Worm (Caenorhabditis elegans) whole organism, L4 larva: ENCODE measurements around the gene nhr-70.

Source experiments
- R02D3.7 ChIP-seq: fragments of 150-350 bp; sonication (generic microtip); optimal IDR thresholded peaks from 3 replicates; lab custom pipeline; 2014; ENCODE audit warnings: missing biosample characterization, missing genetic modification characterization
- attf-4 ChIP-seq: sonication (generic microtip); optimal IDR thresholded peaks from 3 replicates; lab custom pipeline; 2017; ENCODE audit warnings: missing biosample characterization, missing genetic modification characterization
- ceh-20 ChIP-seq: fragments of 200-800 bp; sonication (Bioruptor generic); IDR thresholded peaks from 2 replicates; pipeline ENCODE4 v1.3.6; 2022; ENCODE audit warnings: missing genetic modification reagents, missing genetic modification characterization, missing compliant biosample characterization
- ceh-44 ChIP-seq: fragments of 200-800 bp; sonication (Bioruptor generic); IDR thresholded peaks from 2 replicates; pipeline ENCODE4 v1.3.6; 2022; ENCODE audit warnings: missing genetic modification reagents, missing genetic modification characterization, missing compliant biosample characterization
- ceh-82 ChIP-seq: sonication (generic microtip); optimal IDR thresholded peaks from 2 replicates; lab custom pipeline; 2017; ENCODE audit warnings: missing biosample characterization, missing genetic modification characterization
- daf-16 ChIP-seq, 3 experiments: sonication (generic microtip); optimal IDR thresholded peaks; 2 replicates each; lab custom pipeline; 2016 to 2017; ENCODE audit warnings: missing genetic modification characterization in 3 of 3, missing genetic modification reagents in 3 of 3, mild to moderate bottlenecking in 2 of 3, missing compliant biosample characterization in 2 of 3, missing biosample characterization in 1 of 3, moderate library complexity in 1 of 3
- dmd-6 ChIP-seq: fragments of 200-800 bp; sonication (Bioruptor generic); IDR thresholded peaks from 2 replicates; pipeline ENCODE4 v1.3.6; 2022; ENCODE audit warnings: missing genetic modification reagents, missing genetic modification characterization, missing compliant biosample characterization
- dmd-8 ChIP-seq: fragments of 200-800 bp; sonication (Bioruptor generic); IDR thresholded peaks from 2 replicates; pipeline ENCODE4 v1.3.6; 2022; ENCODE audit warnings: missing genetic modification characterization, missing compliant biosample characterization
- dmd-9 ChIP-seq: fragments of 200-800 bp; sonication (Bioruptor generic); IDR thresholded peaks from 2 replicates; pipeline ENCODE4 v1.3.6; 2022; ENCODE audit warnings: missing genetic modification reagents, missing genetic modification characterization, missing compliant biosample characterization
- hlh-11 ChIP-seq: fragments of 200-800 bp; sonication (Bioruptor generic); optimal IDR thresholded peaks from 2 replicates; lab custom pipeline; 2018; ENCODE audit warnings: mild to moderate bottlenecking, missing genetic modification characterization, missing compliant biosample characterization
- hlh-30 ChIP-seq: sonication (generic microtip); optimal IDR thresholded peaks from 2 replicates; lab custom pipeline; 2017; ENCODE audit warnings: antibody characterized with exemption, mild to moderate bottlenecking, missing genetic modification characterization, missing compliant biosample characterization; ENCODE audit not compliant: insufficient read depth
- hmg-1.1 ChIP-seq: fragments of 200-800 bp; sonication (Bioruptor generic); IDR thresholded peaks from 2 replicates; pipeline ENCODE4 v1.3.6; 2022; ENCODE audit warnings: missing genetic modification reagents, missing genetic modification characterization, missing compliant biosample characterization
- lin-13 ChIP-seq: fragments of 150-350 bp; optimal IDR thresholded peaks from 2 replicates; lab custom pipeline; 2014; ENCODE audit warnings: missing biosample characterization, missing genetic modification reagents, missing genetic modification characterization
- lin-29 ChIP-seq: fragments of 200-800 bp; sonication (Bioruptor generic); IDR thresholded peaks from 2 replicates; pipeline ENCODE4 v1.3.6; 2022; ENCODE audit warnings: missing genetic modification reagents, missing genetic modification characterization, missing compliant biosample characterization
- nhr-102 ChIP-seq: sonication (generic microtip); optimal IDR thresholded peaks from 2 replicates; lab custom pipeline; 2016; ENCODE audit warnings: mild to moderate bottlenecking, missing genetic modification characterization, moderate library complexity, missing compliant biosample characterization
- nhr-11 ChIP-seq: fragments of 150-350 bp; optimal IDR thresholded peaks from 2 replicates; lab custom pipeline; 2014; ENCODE audit warnings: missing biosample characterization, missing genetic modification characterization
- nhr-25 ChIP-seq: sonication (generic microtip); optimal IDR thresholded peaks from 2 replicates; lab custom pipeline; 2017; ENCODE audit warnings: missing genetic modification characterization, mild to moderate bottlenecking, missing compliant biosample characterization, antibody characterized with exemption, moderate library complexity, borderline replicate concordance; ENCODE audit not compliant: insufficient read depth
- nhr-28 ChIP-seq: fragments of 150-350 bp; optimal IDR thresholded peaks from 2 replicates; lab custom pipeline; 2014; ENCODE audit warnings: missing biosample characterization, missing genetic modification characterization
- nhr-48 ChIP-seq: sonication (generic microtip); optimal IDR thresholded peaks from 2 replicates; lab custom pipeline; 2016; ENCODE audit warnings: mild to moderate bottlenecking, missing genetic modification characterization, missing compliant biosample characterization
- nhr-77 ChIP-seq: fragments of 150-350 bp; optimal IDR thresholded peaks from 2 replicates; lab custom pipeline; 2014; ENCODE audit warnings: missing biosample characterization, missing genetic modification characterization
- skn-1 ChIP-seq: fragments of 150-350 bp; optimal IDR thresholded peaks from 2 replicates; lab custom pipeline; 2014; ENCODE audit warnings: missing biosample characterization, missing genetic modification characterization
- tag-97 ChIP-seq: fragments of 200-800 bp; sonication (Bioruptor generic); IDR thresholded peaks from 2 replicates; pipeline ENCODE4 v1.3.6; 2022; ENCODE audit warnings: missing genetic modification characterization, missing compliant biosample characterization
- unc-39 ChIP-seq: sonication (generic microtip); optimal IDR thresholded peaks from 2 replicates; lab custom pipeline; 2017; ENCODE audit warnings: missing biosample characterization, missing genetic modification characterization
- unc-62 ChIP-seq, 3 experiments: fragments of 150-350 bp in 1 of 3; sonication (generic microtip); optimal IDR thresholded peaks in 2 of 3; peaks in 1 of 3; 1 replicate in 1 of 3; 2 replicates in 2 of 3; lab custom pipeline; 2014 to 2017; ENCODE audit warnings: missing biosample characterization in 3 of 3, missing genetic modification characterization in 3 of 3, missing genetic modification reagents in 3 of 3, missing genotype in 1 of 3
- zag-1 ChIP-seq: fragments of 150-350 bp; optimal IDR thresholded peaks from 2 replicates; lab custom pipeline; 2014; ENCODE audit warnings: missing biosample characterization, missing genetic modification characterization
- ztf-11 ChIP-seq: fragments of 150-350 bp; optimal IDR thresholded peaks from 2 replicates; lab custom pipeline; 2014; ENCODE audit warnings: missing biosample characterization, missing genetic modification characterization

Gene nhr-70

ce11 chrV:18579684-18580083 is 36.7 kb upstream of the nhr-70 start, which contains the start of gene Y51A2D.13:
Gene Y51A2D.13, minus strand, starts transcription at chrV:18579784.
- TF ChIP-seq dmd-6 (GFP tag; lab: Robert Waterston, UW) = no peak
- TF ChIP-seq nhr-48 (tag; lab: Kevin White, UChicago) = no peak

- TF ChIP-seq ceh-82 (tag; lab: Kevin White, UChicago) = no peak
- no peak for TF ChIP-seq unc-39 (tag; lab: Kevin White, UChicago)
- no peak for TF ChIP-seq nhr-102 (tag; lab: Kevin White, UChicago)
- TF ChIP-seq ceh-20 (GFP tag; lab: Robert Waterston, UW) = 0 out of 2 replicates have a peak, but pooled peaks have one; percentile 13
- TF ChIP-seq unc-62 (GFP tag; optimal IDR thresholded peaks at IDR 0.05 in 1 of 2; lab: Kevin White, UChicago) = peak in 1 of 2 experiments; percentile 72
- no peak for TF ChIP-seq unc-62 (tag; optimal IDR thresholded peaks at IDR 0.05; lab: Kevin White, UChicago)
- peak in 1 of 2 experiments; percentile 48 for TF ChIP-seq daf-16 (GFP tag; optimal IDR thresholded peaks at IDR 0.05; lab: Kevin White, UChicago)
- no peak for TF ChIP-seq daf-16 (tag; optimal IDR thresholded peaks at IDR 0.05; lab: Kevin White, UChicago)
- no peak for TF ChIP-seq zag-1 (tag; lab: Kevin White, UChicago)
- TF ChIP-seq ztf-11 = no peak
- TF ChIP-seq nhr-11 (tag; lab: Kevin White, UChicago) = peak; percentile 59
- peak; percentile 19 for TF ChIP-seq hlh-30 (tag; lab: Kevin White, UChicago)
- no peak for TF ChIP-seq tag-97
- TF ChIP-seq R02D3.7 = no peak
- TF ChIP-seq nhr-28 (tag; lab: Kevin White, UChicago) = no peak
- no peak for TF ChIP-seq hlh-11 (tag; lab: Kevin White, UChicago)
- no peak for TF ChIP-seq ceh-44 (GFP tag; lab: Robert Waterston, UW)
Observed at ce11 chrV:18581393-18582113, 34.8 kb upstream of the nhr-70 start.

ce11 chrV:18582358-18582757 is 34.0 kb upstream of the nhr-70 start, which contains the start of gene txt-14:
Gene txt-14, plus strand, starts transcription at chrV:18582658.
- TF ChIP-seq lin-29 (GFP tag; lab: Robert Waterston, UW) = no peak
- no peak for TF ChIP-seq attf-4 (tag; lab: Kevin White, UChicago)
- TF ChIP-seq dmd-9 (GFP tag; lab: Robert Waterston, UW) = no peak
- no peak for TF ChIP-seq nhr-25 (tag; lab: Kevin White, UChicago)
- TF ChIP-seq skn-1 (tag; lab: Kevin White, UChicago) = no peak
- no peak for TF ChIP-seq dmd-8 (GFP tag; lab: Robert Waterston, UW)

- TF ChIP-seq nhr-77 (no peak), unc-62 (GFP tag; optimal IDR thresholded peaks at IDR 0.05 in 1 of 2; lab: Kevin White, UChicago) (peak in 1 of 2 experiments; percentile 97), unc-62 (tag; optimal IDR thresholded peaks at IDR 0.05; lab: Kevin White, UChicago) (no peak), nhr-48 (tag; lab: Kevin White, UChicago) (no peak)
Observed at ce11 chrV:18585102-18585501, 31.3 kb upstream of the nhr-70 start.

ce11 chrV:18586954-18587353 is 29.4 kb upstream of the nhr-70 start:
- TF ChIP-seq hmg-1.1 (GFP tag; lab: Robert Waterston, UW) = no peak
- peak in 1 of 2 experiments; percentile 87 for TF ChIP-seq unc-62 (GFP tag; optimal IDR thresholded peaks at IDR 0.05 in 1 of 2; lab: Kevin White, UChicago)
- TF ChIP-seq unc-62 (tag; optimal IDR thresholded peaks at IDR 0.05; lab: Kevin White, UChicago) = no peak

- no peak for TF ChIP-seq nhr-28 (tag; lab: Kevin White, UChicago)
- TF ChIP-seq ceh-82 (tag; lab: Kevin White, UChicago) = no peak
- TF ChIP-seq lin-13 (GFP tag; lab: Kevin White, UChicago) = no peak
- no peak for TF ChIP-seq dmd-6 (GFP tag; lab: Robert Waterston, UW)
Observed at ce11 chrV:18587936-18588335, 28.5 kb upstream of the nhr-70 start.
